Worm (Caenorhabditis elegans): ENCODE results near the gene R10F2.5.
A peak's percentile ranks its signal among the peaks of the same experiment; 100 is the strongest.
"Not testable (repeated sequence)": the region's sequence is repeated elsewhere in the genome, so short reads cannot be mapped to it uniquely, and the experiment has no call there.

Gene R10F2.5

ce11 chrIII:2901117-2901516 lies 23.4 kb downstream of the R10F2.5 start, which contains the start of gene idpa-1:
Gene idpa-1 (minus strand): TSS chrIII:2901217.
- TF ChIP-seq pha-4 (tag; optimal IDR thresholded peaks at IDR 0.05), result no peak
- no peak for TF ChIP-seq M03D4.4 (tag; optimal IDR thresholded peaks at IDR 0.05)
- no peak for TF ChIP-seq mep-1 (tag; optimal IDR thresholded peaks at IDR 0.05)
- TF ChIP-seq nhr-2 (tag; optimal IDR thresholded peaks at IDR 0.05), result no peak
- no peak for TF ChIP-seq cnd-1 (tag; optimal IDR thresholded peaks at IDR 0.05)
- TF ChIP-seq blmp-1 (tag; optimal IDR thresholded peaks at IDR 0.05), result no peak
- no peak for TF ChIP-seq drap-1 (GFP tag; optimal IDR thresholded peaks at IDR 0.05)
- no peak for TF ChIP-seq ceh-83 (GFP tag; optimal IDR thresholded peaks at IDR 0.05)
- TF ChIP-seq lin-32 (GFP tag; optimal IDR thresholded peaks at IDR 0.05), result no peak
- no peak for TF ChIP-seq zip-8 (tag; optimal IDR thresholded peaks at IDR 0.05)
- no peak for TF ChIP-seq sem-2 (GFP tag; optimal IDR thresholded peaks at IDR 0.05)
- TF ChIP-seq bed-3 (GFP tag; optimal IDR thresholded peaks at IDR 0.05), result no peak
- no peak for TF ChIP-seq hlh-1 (tag; optimal IDR thresholded peaks at IDR 0.05)
- TF ChIP-seq unc-39 (tag; optimal IDR thresholded peaks at IDR 0.05), result no peak
- TF ChIP-seq ces-1 (GFP tag; optimal IDR thresholded peaks at IDR 0.05), result no peak
- no peak for TF ChIP-seq mab-5 (tag; optimal IDR thresholded peaks at IDR 0.05)

- TF ChIP-seq sem-2 (GFP tag; optimal IDR thresholded peaks at IDR 0.05), result no peak
- TF ChIP-seq lin-32 (GFP tag; optimal IDR thresholded peaks at IDR 0.05), result no peak
- no peak for TF ChIP-seq M03D4.4 (tag; optimal IDR thresholded peaks at IDR 0.05)
- no peak for TF ChIP-seq nhr-12 (tag; optimal IDR thresholded peaks at IDR 0.05)
- no peak for TF ChIP-seq ztf-11 (tag; optimal IDR thresholded peaks at IDR 0.05)
- no peak for TF ChIP-seq tbx-8 (GFP tag; optimal IDR thresholded peaks at IDR 0.05)
- no peak for TF ChIP-seq unc-120 (tag; optimal IDR thresholded peaks at IDR 0.05; ENCODE audit: poor library complexity, severe bottlenecking)
- no peak for TF ChIP-seq nhr-76 (tag; optimal IDR thresholded peaks at IDR 0.05)
- no peak for TF ChIP-seq snpc-4 (tag; optimal IDR thresholded peaks at IDR 0.05)
- TF ChIP-seq nhr-28 (tag; optimal IDR thresholded peaks at IDR 0.05), result no peak
- no peak for TF ChIP-seq ceh-39 (tag; optimal IDR thresholded peaks at IDR 0.05)
- TF ChIP-seq ceh-43 (GFP tag; optimal IDR thresholded peaks at IDR 0.05), result no peak
- no peak for TF ChIP-seq hlh-1 (tag; optimal IDR thresholded peaks at IDR 0.05)
- no peak for TF ChIP-seq mls-2 (tag; optimal IDR thresholded peaks at IDR 0.05)
- no peak for TF ChIP-seq mab-5 (tag; optimal IDR thresholded peaks at IDR 0.05)
- no peak for TF ChIP-seq pha-4 (tag; optimal IDR thresholded peaks at IDR 0.05)
- no peak for TF ChIP-seq blmp-1 (tag; optimal IDR thresholded peaks at IDR 0.05)
- TF ChIP-seq drap-1 (GFP tag; optimal IDR thresholded peaks at IDR 0.05), result no peak
- no peak for TF ChIP-seq flh-1 (GFP tag; optimal IDR thresholded peaks at IDR 0.05)
- no peak for TF ChIP-seq zip-8 (tag; optimal IDR thresholded peaks at IDR 0.05)
These were observed 24.9 kb downstream of the R10F2.5 start for ce11 chrIII:2899705-2900104.

- TF ChIP-seq ceh-83 (GFP tag; optimal IDR thresholded peaks at IDR 0.05) (no peak), nhr-12 (tag; optimal IDR thresholded peaks at IDR 0.05) (no peak), nhr-2 (tag; optimal IDR thresholded peaks at IDR 0.05) (no peak), cnd-1 (tag; optimal IDR thresholded peaks at IDR 0.05) (no peak), nhr-76 (tag; optimal IDR thresholded peaks at IDR 0.05) (no peak), M03D4.4 (tag; optimal IDR thresholded peaks at IDR 0.05) (no peak), elt-1 (tag; optimal IDR thresholded peaks at IDR 0.05; ENCODE audit: borderline replicate concordance, insufficient read depth) (no peak), elt-3 (tag; optimal IDR thresholded peaks at IDR 0.05) (no peak), nhr-28 (tag; optimal IDR thresholded peaks at IDR 0.05) (no peak), bed-3 (GFP tag; optimal IDR thresholded peaks at IDR 0.05) (no peak), sem-2 (GFP tag; optimal IDR thresholded peaks at IDR 0.05) (no peak), blmp-1 (tag; optimal IDR thresholded peaks at IDR 0.05) (no peak)
These were observed 33.1 kb downstream of the R10F2.5 start, which contains the start of gene F56F11.1 for ce11 chrIII:2891443-2891842. Gene F56F11.1 (plus strand): TSS chrIII:2891743.

- not testable (repeated sequence) for TF ChIP-seq unc-120 (tag; optimal IDR thresholded peaks at IDR 0.05; ENCODE audit: poor library complexity, severe bottlenecking); mep-1 (tag; optimal IDR thresholded peaks at IDR 0.05); nhr-76 (tag; optimal IDR thresholded peaks at IDR 0.05)
These were observed 42.6 kb downstream of the R10F2.5 start, which contains the start of gene F56F11.2 for ce11 chrIII:2881989-2882388. Gene F56F11.2 (plus strand): TSS chrIII:2882289.

ce11 chrIII:2881117-2881516 lies 43.4 kb downstream of the R10F2.5 start:
- TF ChIP-seq unc-120 (tag; optimal IDR thresholded peaks at IDR 0.05; ENCODE audit: poor library complexity, severe bottlenecking) (peak; percentile 17), nhr-76 (tag; optimal IDR thresholded peaks at IDR 0.05) (no peak)

ce11 chrIII:2879703-2880102 lies 44.9 kb downstream of the R10F2.5 start:
- TF ChIP-seq mab-5 (tag; optimal IDR thresholded peaks at IDR 0.05) (no peak), nhr-76 (tag; optimal IDR thresholded peaks at IDR 0.05) (no peak)

All from whole organism, mixed stage, embryonic.